Worm (Caenorhabditis elegans): ENCODE data around the gene F33D4.6.
A peak's percentile ranks its signal among the peaks of the same experiment; 100 is the strongest.

The F33D4.6 gene

DNA sequence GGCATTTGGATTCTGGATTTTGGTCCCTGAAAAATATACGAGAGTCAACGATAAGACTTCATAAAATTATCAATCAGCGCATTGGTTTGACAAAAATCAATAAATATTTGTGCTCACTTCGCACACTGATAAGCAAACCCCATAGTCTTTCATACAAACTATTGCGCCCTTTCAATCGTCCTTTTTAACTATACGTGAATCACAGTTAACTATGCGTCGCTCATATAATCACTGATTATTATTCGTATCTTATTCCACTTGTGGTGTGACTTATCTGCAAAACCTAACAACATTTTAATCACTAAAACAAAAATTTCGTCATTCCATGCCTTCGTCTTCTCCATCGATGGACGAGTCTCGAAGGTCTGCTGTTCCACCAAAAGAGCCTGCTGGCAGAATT lies 7.0 kb downstream of the F33D4.6 start, which contains the start of gene nhr-8 (continued):
- TF ChIP-seq cey-2 (tag; optimal IDR thresholded peaks at IDR 0.05; ENCODE audit: borderline replicate concordance, insufficient read depth) = no peak
- no peak for TF ChIP-seq snpc-1.2 (GFP tag; IDR thresholded peaks at IDR 0.05)
- no peak for TF ChIP-seq unc-130 (GFP tag; optimal IDR thresholded peaks at IDR 0.05)
- no peak for TF ChIP-seq daf-12 (tag; optimal IDR thresholded peaks at IDR 0.05)
- TF ChIP-seq T20F7.1 (GFP tag; optimal IDR thresholded peaks at IDR 0.05) = peak; percentile 51
- TF ChIP-seq lin-39 (tag; optimal IDR thresholded peaks at IDR 0.05) = no peak
- TF ChIP-seq mdl-1 (tag; optimal IDR thresholded peaks at IDR 0.05) = no peak
- no peak for TF ChIP-seq rbr-2 (tag; optimal IDR thresholded peaks at IDR 0.05)
- TF ChIP-seq ces-1 (GFP tag; optimal IDR thresholded peaks at IDR 0.05) = no peak
- no peak for TF ChIP-seq daf-8 (GFP tag; IDR thresholded peaks at IDR 0.05)
- no peak for TF ChIP-seq Y5F2A.4 (GFP tag; optimal IDR thresholded peaks at IDR 0.05)
- TF ChIP-seq F49E8.2 (tag; optimal IDR thresholded peaks at IDR 0.05; ENCODE audit: borderline replicate concordance) = no peak
- no peak for TF ChIP-seq skn-1 (tag; optimal IDR thresholded peaks at IDR 0.05)
- no peak for TF ChIP-seq zip-2 (tag; optimal IDR thresholded peaks at IDR 0.05)
- TF ChIP-seq nhr-102 (tag; optimal IDR thresholded peaks at IDR 0.05) = peak; percentile 40
- peak; percentile 26 for TF ChIP-seq mxl-3 (GFP tag; optimal IDR thresholded peaks at IDR 0.05)
- TF ChIP-seq spr-1 (tag; optimal IDR thresholded peaks at IDR 0.05) = no peak
- no peak for TF ChIP-seq ceh-62 (tag; optimal IDR thresholded peaks at IDR 0.05)
- TF ChIP-seq egl-43 (GFP tag; IDR thresholded peaks at IDR 0.05) = no peak
- no peak for TF ChIP-seq F44E2.7 (GFP tag; IDR thresholded peaks at IDR 0.05)
- TF ChIP-seq arid-1 (GFP tag; conservative IDR thresholded peaks at IDR 0.05) = no peak
- no peak for TF ChIP-seq R02D3.7 (tag; optimal IDR thresholded peaks at IDR 0.05)
- no peak for TF ChIP-seq ceh-82 (tag; optimal IDR thresholded peaks at IDR 0.05)
- no peak for TF ChIP-seq Y75B8A.6 (GFP tag; IDR thresholded peaks at IDR 0.05)
- TF ChIP-seq zfp-3 (GFP tag; conservative IDR thresholded peaks at IDR 0.05) = no peak
- no peak for TF ChIP-seq nhr-76 (tag; optimal IDR thresholded peaks at IDR 0.05)
- TF ChIP-seq madf-9 (GFP tag; conservative IDR thresholded peaks at IDR 0.05) = no peak
- no peak for TF ChIP-seq F37D6.2 (tag; optimal IDR thresholded peaks at IDR 0.05)
- TF ChIP-seq nhr-48 (tag; optimal IDR thresholded peaks at IDR 0.05) = peak; percentile 15
- no peak for TF ChIP-seq lin-15B (tag; optimal IDR thresholded peaks at IDR 0.05)
- TF ChIP-seq lir-3 (tag; optimal IDR thresholded peaks at IDR 0.05) = no peak
- peak in 1 of 2 experiments; percentile 29 for TF ChIP-seq lsy-2 (tag; optimal IDR thresholded peaks at IDR 0.05)
- TF ChIP-seq lin-38 (GFP tag; IDR thresholded peaks at IDR 0.05) = peak; percentile 50
- no peak for TF ChIP-seq fos-1 (tag; optimal IDR thresholded peaks at IDR 0.05)
- TF ChIP-seq hmg-1.1 (GFP tag; IDR thresholded peaks at IDR 0.05) = no peak
- TF ChIP-seq dmd-8 (GFP tag; IDR thresholded peaks at IDR 0.05) = no peak
- TF ChIP-seq dve-1 (tag; optimal IDR thresholded peaks at IDR 0.05; ENCODE audit: insufficient read depth) = peak; percentile 92
- TF ChIP-seq daf-16 (GFP tag; optimal IDR thresholded peaks at IDR 0.05) = no peak
- TF ChIP-seq daf-16 (tag; optimal IDR thresholded peaks at IDR 0.05) = peak; percentile 80
- TF ChIP-seq dmd-9 (GFP tag; IDR thresholded peaks at IDR 0.05) = no peak
- TF ChIP-seq daf-19 (GFP tag; conservative IDR thresholded peaks at IDR 0.05) = no peak
- TF ChIP-seq nhr-28 (tag; optimal IDR thresholded peaks at IDR 0.05) = peak; percentile 93
- no peak for TF ChIP-seq tag-97 (GFP tag; IDR thresholded peaks at IDR 0.05)
- TF ChIP-seq ceh-44 (GFP tag; IDR thresholded peaks at IDR 0.05) = no peak
- no peak for TF ChIP-seq dpl-1 (GFP tag; optimal IDR thresholded peaks at IDR 0.05)
- TF ChIP-seq F26F4.8 (GFP tag; conservative IDR thresholded peaks at IDR 0.05) = no peak
- TF ChIP-seq zag-1 (tag; optimal IDR thresholded peaks at IDR 0.05) = no peak
- TF ChIP-seq lin-1 (GFP tag; IDR thresholded peaks at IDR 0.05) = peak; percentile 67
- TF ChIP-seq php-3 (GFP tag; IDR thresholded peaks at IDR 0.05) = peak; percentile 81
- TF ChIP-seq unc-39 (tag; optimal IDR thresholded peaks at IDR 0.05) = no peak
- TF ChIP-seq mes-2 (tag; optimal IDR thresholded peaks at IDR 0.05; ENCODE audit: poor library complexity, severe bottlenecking) = peak; percentile 17
- TF ChIP-seq aha-1 (tag) = no peak
- TF ChIP-seq duxl-1 (tag; optimal IDR thresholded peaks at IDR 0.05; ENCODE audit: poor library complexity) = no peak
